Worm (Caenorhabditis elegans) whole organism, early embryonic: Measurements from ENCODE around the gene pal-1.
"Not testable (repeated sequence)": the region's sequence is repeated elsewhere in the genome, so short reads cannot be mapped to it uniquely, and the experiment has no call there.

Source experiments
- B0310.2 ChIP-seq: sonication (generic microtip); optimal IDR thresholded peaks from 2 replicates; lab custom pipeline; 2016; ENCODE audit warnings: mild to moderate bottlenecking, missing genetic modification characterization, missing compliant biosample characterization
- F13C5.2 ChIP-seq: sonication (generic microtip); optimal IDR thresholded peaks from 2 replicates; lab custom pipeline; 2017; ENCODE audit warnings: mild to moderate bottlenecking, missing genetic modification characterization, inconsistent platforms, missing compliant biosample characterization
- aly-1 ChIP-seq: sonication (generic microtip); optimal IDR thresholded peaks from 2 replicates; lab custom pipeline; 2016; ENCODE audit warnings: missing genetic modification characterization, missing compliant biosample characterization
- ama-1 ChIP-seq: fragments of 150-350 bp; optimal IDR thresholded peaks from 2 replicates; lab custom pipeline; 2014
- ceh-13 ChIP-seq: fragments of 200-800 bp; sonication (Bioruptor generic); optimal IDR thresholded peaks from 2 replicates; lab custom pipeline; 2018; ENCODE audit warnings: mild to moderate bottlenecking, missing genetic modification characterization, missing compliant biosample characterization
- ceh-36 ChIP-seq: sonication (generic microtip); optimal IDR thresholded peaks from 2 replicates; lab custom pipeline; 2016; ENCODE audit warnings: missing genetic modification characterization, inconsistent platforms, missing compliant biosample characterization
- ets-7 ChIP-seq: sonication (generic microtip); optimal IDR thresholded peaks from 2 replicates; lab custom pipeline; 2016; ENCODE audit warnings: missing genotype, missing genetic modification characterization, missing compliant biosample characterization
- flt-1 ChIP-seq: fragments of 200-800 bp; sonication (Bioruptor generic); IDR thresholded peaks from 2 replicates; pipeline ENCODE4 v1.3.6; 2022; ENCODE audit warnings: missing genetic modification characterization, missing compliant biosample characterization
- hmbx-1 ChIP-seq: sonication (generic microtip); optimal IDR thresholded peaks from 2 replicates; lab custom pipeline; 2016; ENCODE audit warnings: mild to moderate bottlenecking, missing genetic modification characterization, missing compliant biosample characterization
- hmg-4 ChIP-seq: fragments of 200-800 bp; sonication (Bioruptor generic); optimal IDR thresholded peaks from 2 replicates; lab custom pipeline; 2018; ENCODE audit warnings: mild to moderate bottlenecking, missing genetic modification characterization, missing compliant biosample characterization
- hnd-1 ChIP-seq: sonication (generic microtip); optimal IDR thresholded peaks from 2 replicates; lab custom pipeline; 2016; ENCODE audit warnings: missing genetic modification characterization, missing compliant biosample characterization
- pes-1 ChIP-seq: fragments of 200-800 bp; sonication (Bioruptor generic); IDR thresholded peaks from 2 replicates; pipeline ENCODE4 v1.3.6; 2022; ENCODE audit warnings: missing genetic modification reagents, missing genetic modification characterization, missing compliant biosample characterization
- scrt-1 ChIP-seq: fragments of 200-800 bp; sonication (Bioruptor generic); IDR thresholded peaks from 2 replicates; pipeline ENCODE4 v1.3.6; 2022; ENCODE audit warnings: missing genetic modification characterization, missing compliant biosample characterization
- sea-1 ChIP-seq: fragments of 200-800 bp; sonication (Bioruptor generic); conservative IDR thresholded peaks from 2 replicates; pipeline ENCODE4 v1.3.6; 2022; ENCODE audit warnings: missing genetic modification characterization, missing compliant biosample characterization
- tbx-11 ChIP-seq: fragments of 200-800 bp; sonication (Bioruptor generic); IDR thresholded peaks from 2 replicates; pipeline ENCODE4 v1.3.6; 2022; ENCODE audit warnings: missing genetic modification characterization, missing compliant biosample characterization
- tbx-37 ChIP-seq: fragments of 200-800 bp; sonication (Bioruptor generic); conservative IDR thresholded peaks from 2 replicates; pipeline ENCODE4 v1.3.6; 2022; ENCODE audit warnings: missing genetic modification reagents, missing genetic modification characterization, missing compliant biosample characterization
- tra-4 ChIP-seq: sonication (generic microtip); optimal IDR thresholded peaks from 2 replicates; lab custom pipeline; 2017; ENCODE audit warnings: missing genetic modification characterization, missing compliant biosample characterization

pal-1 gene

DNA sequence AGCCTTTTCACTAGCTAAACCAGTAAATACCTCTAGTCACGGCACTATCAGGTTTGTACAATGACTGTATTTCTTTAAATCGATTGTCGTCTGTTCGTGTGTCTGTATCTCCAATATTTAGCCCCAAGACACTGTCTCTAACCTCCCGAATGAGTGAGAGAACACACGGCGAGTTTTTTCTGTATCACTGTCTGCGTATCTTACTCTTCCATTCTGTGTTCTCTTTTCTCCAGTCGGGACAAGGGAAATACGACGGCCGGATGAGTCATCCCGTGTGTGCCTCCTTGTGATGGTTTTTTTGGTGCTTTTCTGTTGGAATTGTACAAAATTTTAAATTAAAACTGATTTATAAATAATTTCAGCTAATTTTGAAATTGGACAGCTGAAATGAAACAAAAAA, 13.3 kb downstream of the pal-1 start:
- no peak for TF ChIP-seq flt-1
- peak; percentile 29 for TF ChIP-seq hmg-4 (GFP tag; lab: Kevin White, UChicago)

ce11 chrIII:4792560-4793136, 16.7 kb downstream of the pal-1 start, which contains the start of gene mip-1:
Gene mip-1 (plus strand): TSS chrIII:4793086.
- TF ChIP-seq hmg-4 (GFP tag; lab: Kevin White, UChicago) (no peak), tbx-37 (GFP tag; lab: Robert Waterston, UW) (no peak), scrt-1 (GFP tag; lab: Robert Waterston, UW) (no peak), flt-1 (no peak), pes-1 (GFP tag; lab: Robert Waterston, UW) (no peak), ets-7 (tag; lab: Kevin White, UChicago) (no peak)

ce11 chrIII:4785714-4786113, 23.7 kb downstream of the pal-1 start, which contains the start of gene mel-28:
Gene mel-28 (plus strand): TSS chrIII:4786080.
- no peak for TF ChIP-seq ets-7 (tag; lab: Kevin White, UChicago)
- TF ChIP-seq tbx-37 (GFP tag; lab: Robert Waterston, UW), result no peak
- no peak for TF ChIP-seq ama-1 (lab: Kevin White, UChicago)
- no peak for TF ChIP-seq hmbx-1 (tag; lab: Kevin White, UChicago)
- no peak for TF ChIP-seq pes-1 (GFP tag; lab: Robert Waterston, UW)
- TF ChIP-seq sea-1 (GFP tag; lab: Robert Waterston, UW), result no peak
- TF ChIP-seq ceh-13 (GFP tag; lab: Kevin White, UChicago), result no peak
- no peak for TF ChIP-seq hnd-1 (tag; lab: Kevin White, UChicago)
- TF ChIP-seq F13C5.2 (tag; lab: Kevin White, UChicago), result no peak
- TF ChIP-seq scrt-1 (GFP tag; lab: Robert Waterston, UW), result no peak
- TF ChIP-seq ceh-36 (tag; lab: Kevin White, UChicago), result no peak
- no peak for TF ChIP-seq hmg-4 (GFP tag; lab: Kevin White, UChicago)
- TF ChIP-seq tra-4 (tag; lab: Kevin White, UChicago), result no peak
- TF ChIP-seq B0310.2, result no peak
- no peak for TF ChIP-seq flt-1
- TF ChIP-seq aly-1 (tag; lab: Kevin White, UChicago), result no peak
- TF ChIP-seq tbx-11 (GFP tag; lab: Robert Waterston, UW), result no peak

- not testable (repeated sequence) for TF ChIP-seq flt-1; ets-7 (tag; lab: Kevin White, UChicago); ceh-13 (GFP tag; lab: Kevin White, UChicago)
Observed at ce11 chrIII:4785131-4785530, 24.2 kb downstream of the pal-1 start, which contains the start of gene enu-3.2. Gene enu-3.2 (minus strand): TSS chrIII:4785235.

DNA sequence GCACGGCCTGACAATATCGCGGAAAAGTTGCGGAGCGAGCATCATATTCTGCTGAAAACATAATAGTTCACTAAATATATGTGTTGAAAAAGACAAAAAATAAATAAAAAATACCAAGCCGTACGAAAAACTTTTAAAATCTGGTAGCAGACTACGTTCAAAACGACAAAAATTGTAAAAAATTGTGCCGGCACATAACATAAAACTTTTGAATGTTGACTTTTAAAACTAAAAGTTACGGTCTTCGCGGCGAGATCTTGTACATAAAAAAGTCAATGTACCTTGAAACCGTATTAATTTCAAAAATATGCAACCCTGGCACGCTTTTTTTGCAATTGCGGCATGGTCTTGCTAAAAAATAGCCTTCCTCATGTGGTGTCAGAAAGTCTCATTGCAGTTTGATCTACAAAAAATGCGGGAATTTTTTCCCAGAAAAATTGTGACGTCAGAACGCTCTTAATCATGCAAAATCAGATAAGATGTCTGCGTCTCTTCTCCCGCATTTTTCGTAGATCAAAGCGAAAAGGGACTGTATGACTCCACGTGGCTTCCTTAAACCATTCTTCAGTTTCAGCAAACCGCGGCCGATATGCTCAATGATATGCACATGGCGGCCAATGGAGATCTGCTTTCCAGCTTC, 27.3 kb downstream of the pal-1 start, which contains the start of the genes gex-5 and C38D4.10:
gex-5 (minus strand) TSS at position 51 of the 640 bp plus-strand sequence.
C38D4.10 (plus strand) TSS at position 590 of the 640 bp plus-strand sequence.
- TF ChIP-seq scrt-1 (GFP tag; lab: Robert Waterston, UW); ceh-36 (tag; lab: Kevin White, UChicago); aly-1 (tag; lab: Kevin White, UChicago): not testable (repeated sequence)

ce11 chrIII:4779855-4780254, 29.5 kb downstream of the pal-1 start, which contains the start of gene B0393.9:
Gene B0393.9 (minus strand): TSS chrIII:4780157.
- TF ChIP-seq sea-1 (GFP tag; lab: Robert Waterston, UW) (no peak), hmbx-1 (tag; lab: Kevin White, UChicago) (no peak), tbx-37 (GFP tag; lab: Robert Waterston, UW) (no peak), ets-7 (tag; lab: Kevin White, UChicago) (no peak), tra-4 (tag; lab: Kevin White, UChicago) (no peak), ceh-36 (tag; lab: Kevin White, UChicago) (no peak), ama-1 (lab: Kevin White, UChicago) (no peak)

ce11 chrIII:4778003-4778402, 31.4 kb downstream of the pal-1 start, which contains the start of gene B0393.7:
Gene B0393.7 (minus strand): TSS chrIII:4778103.
- TF ChIP-seq B0310.2, result no peak
- no peak for TF ChIP-seq ama-1 (lab: Kevin White, UChicago)
- no peak for TF ChIP-seq flt-1
- no peak for TF ChIP-seq hmg-4 (GFP tag; lab: Kevin White, UChicago)
- no peak for TF ChIP-seq scrt-1 (GFP tag; lab: Robert Waterston, UW)

DNA sequence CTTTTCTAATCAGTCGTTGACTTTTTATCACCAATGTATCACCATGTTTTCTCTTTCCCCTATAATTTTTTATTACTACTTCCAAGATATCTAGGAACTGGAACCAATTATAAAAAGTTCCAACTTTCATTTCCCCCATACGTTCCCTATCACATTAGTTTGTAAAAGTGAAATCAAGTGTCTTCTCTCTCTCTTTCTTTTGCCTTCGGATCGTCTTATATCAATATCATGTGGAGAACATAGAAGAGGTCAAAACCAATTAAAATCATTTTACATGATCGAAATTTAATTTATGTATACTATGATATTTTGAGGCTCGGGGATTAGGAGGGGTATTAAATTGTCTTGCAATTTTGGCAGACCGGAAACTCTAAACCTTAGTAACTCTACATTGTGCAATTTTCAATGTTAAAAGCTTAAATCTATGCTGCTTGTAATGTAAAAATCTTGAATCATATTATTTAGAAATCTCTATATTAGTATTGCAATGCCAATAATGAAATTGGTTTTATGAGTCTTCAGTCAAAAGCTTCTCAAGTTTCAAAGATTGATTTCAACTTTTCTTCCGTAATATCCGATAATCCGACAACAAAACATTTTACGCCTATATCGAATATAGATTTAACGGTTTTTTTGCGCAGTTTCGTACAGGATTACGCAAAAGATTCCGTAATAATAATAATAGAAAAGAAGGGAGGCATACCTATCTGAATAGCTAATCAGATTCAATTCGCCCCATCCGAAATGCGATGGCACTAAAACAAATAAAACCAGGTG, 41.3 kb downstream of the pal-1 start:
- no peak for TF ChIP-seq ets-7 (tag; lab: Kevin White, UChicago)
